Worm (Caenorhabditis elegans) whole organism, L4 larva: ENCODE measurements around the gene tag-281.

Source experiments
- F49E8.2 ChIP-seq: sonication (generic microtip); optimal IDR thresholded peaks from 2 replicates; lab custom pipeline; 2016; ENCODE audit warnings: missing compliant biosample characterization, mild to moderate bottlenecking, missing genetic modification characterization, borderline replicate concordance
- ceh-82 ChIP-seq: sonication (generic microtip); optimal IDR thresholded peaks from 2 replicates; lab custom pipeline; 2017; ENCODE audit warnings: missing biosample characterization, missing genetic modification characterization
- dve-1 ChIP-seq: sonication (generic microtip); optimal IDR thresholded peaks from 2 replicates; lab custom pipeline; 2017; ENCODE audit warnings: antibody characterized with exemption, mild to moderate bottlenecking, missing genetic modification characterization, missing compliant biosample characterization; ENCODE audit not compliant: insufficient read depth
- nhr-237 ChIP-seq: sonication (generic microtip); optimal IDR thresholded peaks from 2 replicates; lab custom pipeline; 2017; ENCODE audit warnings: missing biosample characterization, missing genetic modification characterization
- pha-4 ChIP-seq, 2 experiments: fragments of 150-350 bp in 1 of 2; fragments of 200-800 bp in 1 of 2; sonication (Bioruptor generic) in 1 of 2; IDR thresholded peaks in 1 of 2; optimal IDR thresholded peaks in 1 of 2; 2 replicates each; pipeline versions ENCODE4 v1.3.6 to Lab custom; 2014 to 2022; ENCODE audit warnings: missing genetic modification characterization in 2 of 2, missing genetic modification reagents in 2 of 2, missing biosample characterization in 1 of 2, missing compliant biosample characterization in 1 of 2
- rbr-2 ChIP-seq: sonication (generic microtip); optimal IDR thresholded peaks from 2 replicates; lab custom pipeline; 2016; ENCODE audit warnings: missing genotype, missing genetic modification characterization, missing compliant biosample characterization
- skn-1 ChIP-seq: fragments of 150-350 bp; optimal IDR thresholded peaks from 2 replicates; lab custom pipeline; 2014; ENCODE audit warnings: missing biosample characterization, missing genetic modification characterization
- ztf-11 ChIP-seq: fragments of 150-350 bp; optimal IDR thresholded peaks from 2 replicates; lab custom pipeline; 2014; ENCODE audit warnings: missing biosample characterization, missing genetic modification characterization

ce11 chrII:12438441-12438840, 21.1 kb upstream of the tag-281 start, which contains the start of gene Y57A10C.9:
- TF ChIP-seq ztf-11 (no peak), dve-1 (no peak), nhr-237 (no peak), pha-4 (GFP tag; IDR thresholded peaks at IDR 0.05; lab: Robert Waterston, UW) (no peak), pha-4 (tag; optimal IDR thresholded peaks at IDR 0.05; lab: Kevin White, UChicago) (no peak), ceh-82 (tag; lab: Kevin White, UChicago) (no peak), rbr-2 (tag; lab: Kevin White, UChicago) (no peak), skn-1 (tag; lab: Kevin White, UChicago) (no peak), F49E8.2 (tag; lab: Kevin White, UChicago) (no peak)
